Worm (Caenorhabditis elegans) whole organism, L4/young adult: ENCODE data around the gene F54B8.4.
"Not testable (repeated sequence)": the region's sequence is repeated elsewhere in the genome, so short reads cannot be mapped to it uniquely, and the experiment has no call there.

Experiments used
- W03F9.2 ChIP-seq: fragments of 150-350 bp; optimal IDR thresholded peaks from 2 replicates; lab custom pipeline; 2014; ENCODE audit warnings: missing biosample characterization, missing genetic modification characterization
- dao-5 ChIP-seq: sonication (generic microtip); optimal IDR thresholded peaks from 2 replicates; lab custom pipeline; 2016; ENCODE audit warnings: missing genotype, missing genetic modification characterization, moderate library complexity, missing compliant biosample characterization
- him-1 ChIP-seq: sonication (generic microtip); optimal IDR thresholded peaks from 2 replicates; lab custom pipeline; 2016; ENCODE audit warnings: missing genotype, missing genetic modification reagents, missing genetic modification characterization, missing compliant biosample characterization

The F54B8.4 gene

DNA sequence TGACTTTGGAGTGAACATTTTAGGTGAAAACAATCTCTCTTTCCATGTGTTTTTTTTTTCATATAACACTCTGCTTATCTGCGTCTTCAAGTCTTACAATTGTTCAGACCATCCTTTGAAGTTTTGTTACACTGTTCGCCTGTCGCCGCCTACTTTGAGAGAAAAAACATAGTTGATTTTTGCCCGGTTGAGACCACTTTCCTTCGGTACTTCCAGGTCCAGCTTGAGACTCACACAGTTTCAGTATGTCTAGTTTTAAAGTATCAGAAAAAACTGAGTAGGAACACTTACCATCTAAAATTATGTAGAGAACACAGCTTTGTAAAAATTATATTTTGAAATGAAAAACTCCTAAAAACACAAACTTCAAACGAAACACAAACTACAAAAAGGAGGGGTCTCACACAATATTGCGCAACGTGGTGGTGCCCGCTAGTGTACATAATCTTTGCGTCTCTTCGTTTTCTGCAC lies at the start of gene F54B8.4, which contains the start of gene fbxa-69:
F54B8.4 (plus strand) TSS at position 421 of the 471 bp plus-strand sequence.
fbxa-69 (minus strand) TSS at position 10 of the 471 bp plus-strand sequence.
- TF ChIP-seq dao-5 (tag; lab: Kevin White, UChicago) (no peak), him-1 (tag; lab: Kevin White, UChicago) (no peak), W03F9.2 (tag; lab: Kevin White, UChicago) (no peak)

DNA sequence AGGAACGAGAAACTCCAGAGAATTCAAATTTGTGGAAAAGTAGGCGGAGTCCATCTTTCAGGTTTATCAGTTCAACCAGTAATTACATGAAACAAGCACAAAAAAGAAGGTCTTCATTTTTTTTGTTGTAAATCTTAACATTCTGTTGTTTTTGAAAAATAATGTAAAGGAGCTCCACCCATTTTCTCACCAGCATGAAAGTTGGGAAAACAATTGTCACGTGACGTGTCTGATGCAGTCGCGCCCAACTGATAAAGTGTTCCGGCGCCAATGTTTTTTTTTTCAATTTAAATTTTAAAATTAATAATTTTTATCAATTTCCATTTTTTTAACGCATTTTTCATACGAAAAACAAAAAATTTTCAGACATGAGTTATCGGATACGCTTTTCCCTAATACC lies 47.1 kb upstream of the F54B8.4 start, which contains the start of gene F57A10.4:
F57A10.4 (plus strand) TSS at position 367 of the 400 bp plus-strand sequence.
- TF ChIP-seq W03F9.2 (tag; lab: Kevin White, UChicago) (no peak), dao-5 (tag; lab: Kevin White, UChicago) (no peak), him-1 (tag; lab: Kevin White, UChicago) (no peak)

DNA sequence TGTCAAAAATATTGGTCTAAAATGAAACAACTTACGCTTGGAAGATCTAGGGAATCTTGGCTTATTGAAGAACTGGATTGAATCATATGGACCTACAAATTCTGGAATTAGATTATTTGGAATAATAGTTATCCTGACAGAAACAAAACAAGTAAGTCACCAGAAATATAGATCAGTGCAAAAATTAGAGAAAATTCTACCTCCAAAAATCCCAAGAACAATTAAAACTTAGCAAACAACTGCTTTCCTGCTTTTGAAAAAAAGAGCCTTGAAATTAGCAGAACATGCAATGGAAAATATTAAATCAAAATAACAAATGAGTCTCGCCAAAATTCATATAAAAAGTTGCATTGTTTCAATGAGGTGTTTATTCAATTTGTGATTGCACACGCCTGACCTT lies 43.0 kb upstream of the F54B8.4 start, which contains the start of gene nhr-60:
nhr-60 (minus strand) TSS at position 101 of the 400 bp plus-strand sequence.
- TF ChIP-seq dao-5 (tag; lab: Kevin White, UChicago) = no peak
- no peak for TF ChIP-seq him-1 (tag; lab: Kevin White, UChicago)
- TF ChIP-seq W03F9.2 (tag; lab: Kevin White, UChicago) = no peak

DNA sequence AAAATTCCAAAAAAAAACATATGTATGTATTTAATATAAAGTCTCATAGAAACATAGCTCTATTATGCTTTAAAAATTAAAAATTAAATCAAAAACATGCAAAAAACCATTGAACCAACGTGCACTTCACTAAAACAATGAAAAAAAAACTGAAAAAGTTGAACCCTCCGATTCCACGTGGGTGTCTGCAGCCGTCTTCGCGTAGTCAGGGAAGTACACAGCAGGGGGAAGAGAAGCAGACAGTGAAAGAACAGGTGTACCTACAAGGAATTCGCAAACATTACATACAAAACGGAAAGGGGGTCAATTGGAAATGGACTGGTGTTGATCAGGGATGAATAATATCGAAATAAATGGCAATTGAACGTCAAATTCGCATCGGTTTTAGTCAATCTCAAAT lies 42.2 kb upstream of the F54B8.4 start:
- TF ChIP-seq dao-5 (tag; lab: Kevin White, UChicago) (no peak), W03F9.2 (tag; lab: Kevin White, UChicago) (no peak), him-1 (tag; lab: Kevin White, UChicago) (no peak)

DNA sequence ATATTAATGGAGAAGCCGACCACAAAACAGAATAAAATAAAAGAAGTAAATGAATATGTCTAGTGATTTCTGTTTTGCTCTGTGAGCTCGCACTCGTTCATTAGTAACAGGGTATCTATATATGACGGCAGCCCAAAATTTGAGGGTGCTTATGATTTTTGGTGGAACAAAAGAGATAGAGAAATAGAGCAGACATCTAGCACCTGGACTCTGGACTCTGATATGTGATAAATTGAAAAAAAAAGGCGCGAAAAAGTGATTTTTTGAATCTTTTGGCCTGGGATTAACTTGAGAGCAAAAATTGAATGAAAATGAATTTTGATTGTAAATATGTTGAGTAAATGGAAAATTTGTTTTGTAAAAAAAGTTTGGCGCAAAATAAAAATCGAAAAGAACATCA lies 39.5 kb upstream of the F54B8.4 start, which contains the start of gene nhr-283:
nhr-283 (minus strand) TSS at position 101 of the 400 bp plus-strand sequence.
- TF ChIP-seq dao-5 (tag; lab: Kevin White, UChicago) (no peak), W03F9.2 (tag; lab: Kevin White, UChicago) (no peak), him-1 (tag; lab: Kevin White, UChicago) (no peak)

DNA sequence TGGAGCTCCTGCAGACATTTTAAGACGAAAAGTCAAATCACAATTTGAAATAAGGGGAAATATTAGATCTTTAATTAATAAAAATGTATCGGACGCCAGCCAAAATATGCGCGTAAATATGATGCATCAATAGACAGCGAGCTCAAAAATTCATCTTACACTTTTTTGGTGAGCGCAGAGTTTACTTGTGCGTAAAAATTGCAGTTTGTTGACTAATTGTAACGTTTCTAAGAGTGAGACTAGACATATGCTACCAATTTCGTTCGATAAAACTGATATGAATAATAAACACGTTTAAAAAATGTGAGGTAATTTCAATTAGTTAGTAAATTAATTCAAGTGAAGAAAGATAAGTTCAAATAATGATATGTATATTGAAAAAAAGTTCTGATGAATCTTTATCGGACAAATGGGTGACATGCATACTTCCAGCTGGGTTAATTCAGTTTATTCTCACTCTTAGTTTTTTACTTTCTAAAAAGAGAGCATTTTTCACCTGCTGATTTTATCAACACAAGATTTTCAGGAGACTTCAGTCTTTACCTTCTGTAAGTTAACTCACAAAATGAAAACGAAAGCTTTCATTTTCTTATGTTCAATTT lies 37.0 kb upstream of the F54B8.4 start, which contains the start of the genes nhr-285 and irld-52:
nhr-285 (minus strand) TSS at position 101 of the 602 bp plus-strand sequence.
irld-52 (plus strand) TSS at position 552 of the 602 bp plus-strand sequence.
- TF ChIP-seq him-1 (tag; lab: Kevin White, UChicago) = no peak
- TF ChIP-seq W03F9.2 (tag; lab: Kevin White, UChicago) = no peak
- no peak for TF ChIP-seq dao-5 (tag; lab: Kevin White, UChicago)

DNA sequence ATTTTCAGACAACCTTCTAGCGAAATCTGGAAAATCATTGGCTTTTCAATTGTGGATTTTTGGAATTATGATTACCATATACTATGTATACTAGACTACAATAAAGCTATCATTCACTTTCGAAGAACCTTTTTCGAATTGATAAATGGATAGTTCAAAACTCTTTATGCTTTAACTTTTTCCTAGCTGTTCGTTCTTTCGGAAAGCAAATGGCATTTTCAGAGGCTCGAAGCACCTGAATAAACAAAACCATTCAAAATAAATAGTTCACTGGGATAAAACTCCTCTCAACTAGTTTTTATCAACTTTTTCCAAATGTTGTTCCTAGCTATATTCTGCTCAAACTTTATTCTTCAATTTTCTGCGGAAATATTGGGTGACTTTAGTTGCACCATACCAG lies 35.1 kb upstream of the F54B8.4 start, which contains the start of gene T26E4.2:
T26E4.2 (plus strand) TSS at position 301 of the 400 bp plus-strand sequence.
- TF ChIP-seq W03F9.2 (tag; lab: Kevin White, UChicago) = no peak
- TF ChIP-seq him-1 (tag; lab: Kevin White, UChicago) = no peak
- no peak for TF ChIP-seq dao-5 (tag; lab: Kevin White, UChicago)

DNA sequence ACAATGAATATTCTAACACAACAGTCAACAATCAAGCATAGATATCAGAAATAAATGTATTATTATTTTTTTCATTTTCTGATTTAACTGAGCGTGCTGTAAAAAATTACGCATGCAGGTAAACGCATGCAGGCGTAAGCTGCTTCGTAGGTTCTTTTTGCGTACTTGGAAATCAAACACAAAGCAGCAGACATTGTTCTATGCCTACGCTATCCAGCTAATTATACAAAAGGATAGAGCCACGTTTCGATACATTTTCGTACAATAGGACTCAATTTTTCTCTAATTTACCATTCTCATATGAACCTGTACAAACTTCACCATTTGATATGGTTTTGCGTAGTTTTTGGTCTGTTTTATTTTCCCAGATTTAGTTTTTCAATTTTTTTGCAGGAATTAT lies 33.7 kb upstream of the F54B8.4 start, which contains the start of gene T26E4.3:
T26E4.3 (plus strand) TSS at position 301 of the 400 bp plus-strand sequence.
- no peak for TF ChIP-seq W03F9.2 (tag; lab: Kevin White, UChicago)
- TF ChIP-seq him-1 (tag; lab: Kevin White, UChicago) = no peak
- no peak for TF ChIP-seq dao-5 (tag; lab: Kevin White, UChicago)

DNA sequence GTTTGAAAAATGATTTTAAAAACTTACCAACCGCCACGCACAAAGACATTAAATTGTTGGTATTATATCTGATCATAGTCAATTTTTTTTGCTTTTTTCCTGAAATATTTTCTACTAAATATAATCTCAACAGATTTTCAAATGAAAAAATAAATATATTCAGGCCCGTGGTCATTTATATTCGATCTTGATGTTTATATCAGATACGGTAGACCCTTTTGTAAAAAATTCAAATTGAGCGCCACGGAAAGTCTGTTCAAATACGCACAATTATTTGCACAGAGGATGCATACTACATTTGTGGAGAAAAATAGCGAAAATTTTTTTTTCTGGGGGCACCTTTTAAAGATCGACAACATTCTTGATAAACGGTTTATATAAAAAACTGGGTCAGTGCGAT lies 23.8 kb upstream of the F54B8.4 start, which contains the start of gene T26E4.4:
T26E4.4 (minus strand) TSS at position 101 of the 400 bp plus-strand sequence.
- no peak for TF ChIP-seq dao-5 (tag; lab: Kevin White, UChicago)
- TF ChIP-seq W03F9.2 (tag; lab: Kevin White, UChicago) = no peak
- no peak for TF ChIP-seq him-1 (tag; lab: Kevin White, UChicago)

DNA sequence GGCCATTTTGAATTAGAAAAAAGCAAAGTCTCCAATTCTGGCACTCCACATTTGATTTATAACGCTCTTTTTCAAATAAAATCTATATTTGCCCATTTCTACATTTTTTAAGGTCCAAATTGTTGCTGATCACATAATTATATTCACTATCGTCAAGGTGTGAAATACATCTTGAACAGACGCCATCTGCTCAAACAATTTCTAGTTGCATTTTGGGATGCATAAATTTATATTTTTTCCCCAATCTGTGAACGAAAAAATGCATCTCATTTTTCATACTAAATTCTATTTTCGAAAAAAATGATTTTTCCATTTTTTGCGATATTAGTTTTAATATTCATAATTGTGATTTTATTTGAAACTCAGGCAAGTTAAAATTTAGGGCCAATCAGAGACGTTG lies 22.9 kb upstream of the F54B8.4 start, which contains the start of gene T26E4.7:
T26E4.7 (plus strand) TSS at position 301 of the 400 bp plus-strand sequence.
- TF ChIP-seq W03F9.2 (tag; lab: Kevin White, UChicago) = no peak
- TF ChIP-seq dao-5 (tag; lab: Kevin White, UChicago) = no peak
- TF ChIP-seq him-1 (tag; lab: Kevin White, UChicago) = no peak

DNA sequence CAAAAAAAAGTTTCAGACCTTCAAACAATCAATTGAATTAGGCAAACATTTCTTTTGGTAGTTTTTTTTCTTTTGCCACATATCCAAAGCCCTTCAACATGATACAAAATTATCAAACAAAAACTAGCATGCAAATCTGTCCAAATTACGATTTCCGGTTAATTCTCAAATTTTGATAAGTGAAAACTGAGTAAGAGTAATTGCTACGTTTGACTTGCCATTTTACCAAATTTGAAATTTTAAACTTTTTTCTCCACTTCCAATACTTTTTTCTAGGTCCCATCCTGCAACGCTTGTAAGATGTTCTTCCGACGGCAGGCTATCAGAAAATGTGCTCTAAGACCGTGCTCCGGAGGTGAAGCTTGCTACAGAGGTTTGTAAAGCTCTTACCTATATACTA lies 20.1 kb upstream of the F54B8.4 start, which contains the start of gene nhr-223:
nhr-223 (plus strand) TSS at position 301 of the 400 bp plus-strand sequence.
- TF ChIP-seq dao-5 (tag; lab: Kevin White, UChicago) (no peak), him-1 (tag; lab: Kevin White, UChicago) (no peak), W03F9.2 (tag; lab: Kevin White, UChicago) (no peak)

DNA sequence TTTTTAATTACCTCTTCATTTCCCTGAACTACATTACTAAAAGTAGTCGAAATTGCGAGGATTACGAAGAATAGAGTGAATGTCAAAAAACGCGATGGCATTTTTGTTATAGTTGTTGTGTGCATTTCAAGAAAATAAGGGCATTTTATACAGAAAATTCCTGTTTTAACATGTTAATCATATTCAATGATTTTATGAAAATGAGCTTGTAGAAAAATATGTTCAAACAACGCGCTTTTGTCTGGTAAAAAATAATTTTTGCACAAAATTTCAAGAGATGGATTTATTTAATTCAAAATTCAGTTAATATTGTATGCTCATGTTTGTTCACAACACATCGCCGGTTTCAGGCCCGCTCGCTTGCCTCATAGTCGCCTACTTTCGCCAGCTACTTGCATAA lies 18.1 kb upstream of the F54B8.4 start, which contains the start of gene T26E4.10:
T26E4.10 (minus strand) TSS at position 101 of the 400 bp plus-strand sequence.
- TF ChIP-seq him-1 (tag; lab: Kevin White, UChicago) (no peak), W03F9.2 (tag; lab: Kevin White, UChicago) (no peak), dao-5 (tag; lab: Kevin White, UChicago) (no peak)

DNA sequence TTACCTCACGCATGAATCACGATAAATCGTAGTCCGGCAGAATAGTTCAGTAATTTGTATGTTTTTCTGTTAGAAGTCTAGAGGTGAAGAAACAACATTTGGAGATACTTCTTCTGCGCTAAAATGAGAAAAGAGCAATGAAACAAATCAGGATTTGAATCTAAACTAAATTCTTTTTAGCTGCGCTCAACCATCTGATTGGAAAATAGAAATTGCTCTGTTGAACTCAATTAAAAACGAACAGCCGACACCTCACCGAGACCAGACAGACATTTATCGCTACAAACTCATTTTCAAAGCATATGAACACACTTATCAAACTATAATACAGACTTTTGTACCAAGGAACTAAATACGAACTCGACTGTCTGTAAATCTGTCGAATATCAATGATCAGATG lies 13.6 kb upstream of the F54B8.4 start, which contains the start of gene T26E4.9:
T26E4.9 (minus strand) TSS at position 101 of the 400 bp plus-strand sequence.
- not testable (repeated sequence) for TF ChIP-seq dao-5, W03F9.2, him-1 (tag; lab: Kevin White, UChicago)
